Worm (Caenorhabditis elegans) whole organism, late embryonic: Measurements from ENCODE around the gene str-9.
"Not testable (repeated sequence)": the region's sequence is repeated elsewhere in the genome, so short reads cannot be mapped to it uniquely, and the experiment has no call there.

Experiments used
- C38D4.7 ChIP-seq: fragments of 200-800 bp; sonication (Bioruptor generic); optimal IDR thresholded peaks from 2 replicates; lab custom pipeline; 2018; ENCODE audit warnings: mild to moderate bottlenecking, missing genetic modification characterization, moderate library complexity, missing compliant biosample characterization
- K09A11.1 ChIP-seq: sonication (generic microtip); optimal IDR thresholded peaks from 2 replicates; lab custom pipeline; 2017; ENCODE audit warnings: antibody characterized with exemption, mild to moderate bottlenecking, missing genetic modification characterization, missing compliant biosample characterization; ENCODE audit not compliant: insufficient read depth
- T23F11.4 ChIP-seq: fragments of 200-800 bp; sonication (Bioruptor generic); optimal IDR thresholded peaks from 2 replicates; lab custom pipeline; 2018; ENCODE audit warnings: mild to moderate bottlenecking, missing genetic modification characterization, missing compliant biosample characterization
- ahr-1 ChIP-seq: sonication (generic microtip); optimal IDR thresholded peaks from 2 replicates; lab custom pipeline; 2016; ENCODE audit warnings: missing genetic modification characterization, missing compliant biosample characterization
- ceh-19 ChIP-seq: fragments of 200-800 bp; sonication (Bioruptor generic); optimal IDR thresholded peaks from 2 replicates; lab custom pipeline; 2018; ENCODE audit warnings: mild to moderate bottlenecking, missing genetic modification characterization, missing compliant biosample characterization
- ceh-22 ChIP-seq: sonication (generic microtip); optimal IDR thresholded peaks from 2 replicates; lab custom pipeline; 2017; ENCODE audit warnings: missing biosample characterization, missing genetic modification characterization
- ceh-31 ChIP-seq: sonication (generic microtip); optimal IDR thresholded peaks from 2 replicates; lab custom pipeline; 2016; ENCODE audit warnings: missing genetic modification characterization, missing compliant biosample characterization
- ceh-48 ChIP-seq: sonication (generic microtip); optimal IDR thresholded peaks from 2 replicates; lab custom pipeline; 2016; ENCODE audit warnings: missing genetic modification characterization, inconsistent platforms, missing compliant biosample characterization
- ceh-6 ChIP-seq: fragments of 200-800 bp; sonication (Bioruptor generic); optimal IDR thresholded peaks from 2 replicates; lab custom pipeline; 2018; ENCODE audit warnings: mild to moderate bottlenecking, missing genetic modification characterization, missing compliant biosample characterization
- ceh-9 ChIP-seq: sonication (generic microtip); optimal IDR thresholded peaks from 2 replicates; lab custom pipeline; 2016; ENCODE audit warnings: mild to moderate bottlenecking, missing genetic modification characterization, inconsistent platforms, missing compliant biosample characterization
- dmd-4 ChIP-seq: sonication (generic microtip); optimal IDR thresholded peaks from 2 replicates; lab custom pipeline; 2016; ENCODE audit warnings: borderline replicate concordance, missing genetic modification characterization, missing compliant biosample characterization
- elt-4 ChIP-seq: sonication (generic microtip); optimal IDR thresholded peaks from 2 replicates; lab custom pipeline; 2016; ENCODE audit warnings: missing genetic modification characterization, missing compliant biosample characterization
- hlh-13 ChIP-seq: fragments of 200-800 bp; sonication (Bioruptor generic); optimal IDR thresholded peaks from 2 replicates; lab custom pipeline; 2018; ENCODE audit warnings: mild to moderate bottlenecking, missing genetic modification characterization, missing compliant biosample characterization
- hlh-15 ChIP-seq: sonication (generic microtip); optimal IDR thresholded peaks from 2 replicates; lab custom pipeline; 2016; ENCODE audit warnings: missing genetic modification characterization, missing compliant biosample characterization
- hlh-8 ChIP-seq: sonication (generic microtip); optimal IDR thresholded peaks from 2 replicates; lab custom pipeline; 2016; ENCODE audit warnings: missing genotype, missing genetic modification characterization, missing compliant biosample characterization
- lim-6 ChIP-seq: sonication (generic microtip); optimal IDR thresholded peaks from 2 replicates; lab custom pipeline; 2016; ENCODE audit warnings: missing genetic modification characterization, missing compliant biosample characterization
- nhr-11 ChIP-seq: fragments of 150-350 bp; optimal IDR thresholded peaks from 2 replicates; lab custom pipeline; 2014; ENCODE audit warnings: missing biosample characterization, missing genetic modification characterization
- pqm-1 ChIP-seq: sonication (generic microtip); optimal IDR thresholded peaks from 2 replicates; lab custom pipeline; 2016; ENCODE audit warnings: missing genetic modification characterization, missing compliant biosample characterization
- pros-1 ChIP-seq: fragments of 150-350 bp; optimal IDR thresholded peaks from 2 replicates; lab custom pipeline; 2014; ENCODE audit warnings: missing biosample characterization, missing genetic modification reagents, missing genetic modification characterization
- ref-2 ChIP-seq: sonication (generic microtip); optimal IDR thresholded peaks from 2 replicates; lab custom pipeline; 2016; ENCODE audit warnings: missing genetic modification characterization, missing compliant biosample characterization
- sox-2 ChIP-seq: fragments of 200-800 bp; sonication (Bioruptor generic); IDR thresholded peaks from 2 replicates; pipeline ENCODE4 v1.3.6; 2022; ENCODE audit warnings: missing genetic modification reagents, missing genetic modification characterization, missing compliant biosample characterization
- ttx-3 ChIP-seq: sonication (generic microtip); optimal IDR thresholded peaks from 2 replicates; lab custom pipeline; 2016; ENCODE audit warnings: missing genetic modification reagents, missing genetic modification characterization, missing compliant biosample characterization
- unc-55 ChIP-seq: sonication (generic microtip); optimal IDR thresholded peaks from 2 replicates; lab custom pipeline; 2017; ENCODE audit warnings: missing biosample characterization, missing genetic modification reagents, missing genetic modification characterization
- unc-86 ChIP-seq: sonication (generic microtip); optimal IDR thresholded peaks from 2 replicates; lab custom pipeline; 2016; ENCODE audit warnings: missing genetic modification characterization, missing compliant biosample characterization
- zip-5 ChIP-seq: sonication (generic microtip); optimal IDR thresholded peaks from 2 replicates; lab custom pipeline; 2016; ENCODE audit warnings: missing genetic modification characterization, missing compliant biosample characterization

str-9 gene

DNA sequence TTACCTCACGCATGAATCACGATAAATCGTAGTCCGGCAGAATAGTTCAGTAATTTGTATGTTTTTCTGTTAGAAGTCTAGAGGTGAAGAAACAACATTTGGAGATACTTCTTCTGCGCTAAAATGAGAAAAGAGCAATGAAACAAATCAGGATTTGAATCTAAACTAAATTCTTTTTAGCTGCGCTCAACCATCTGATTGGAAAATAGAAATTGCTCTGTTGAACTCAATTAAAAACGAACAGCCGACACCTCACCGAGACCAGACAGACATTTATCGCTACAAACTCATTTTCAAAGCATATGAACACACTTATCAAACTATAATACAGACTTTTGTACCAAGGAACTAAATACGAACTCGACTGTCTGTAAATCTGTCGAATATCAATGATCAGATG is 44.1 kb downstream of the str-9 start, which contains the start of gene T26E4.9:
TSS of gene T26E4.9 (minus strand) at position 101 of the 400 bp plus-strand sequence.
- not testable (repeated sequence) for TF ChIP-seq lim-6; pqm-1 (tag; lab: Kevin White, UChicago); ahr-1 (tag; lab: Kevin White, UChicago)

DNA sequence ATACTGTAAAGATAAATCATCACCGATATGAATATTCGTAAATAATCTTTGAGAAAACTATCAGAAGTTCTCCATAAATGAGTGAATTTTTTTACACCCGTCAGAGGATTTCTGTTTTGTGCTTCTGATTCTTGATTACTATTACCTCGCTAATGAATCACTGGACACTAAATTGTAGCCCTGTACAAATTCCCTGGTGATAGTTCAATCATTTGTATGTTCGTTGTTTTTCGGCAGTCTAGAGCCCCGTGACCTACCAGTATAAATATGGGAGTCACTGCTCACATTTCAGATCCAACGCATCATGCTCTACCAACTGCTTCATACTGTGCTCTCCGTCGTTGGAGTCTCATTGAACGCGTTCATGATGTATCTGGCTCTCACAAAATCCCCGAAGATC is 44.5 kb downstream of the str-9 start, which contains the start of gene srd-27:
TSS of gene srd-27 (plus strand) at position 301 of the 400 bp plus-strand sequence.
- not testable (repeated sequence) for TF ChIP-seq elt-4 (tag; lab: Kevin White, UChicago); ttx-3 (tag; lab: Kevin White, UChicago); sox-2 (GFP tag; lab: Robert Waterston, UW)

DNA sequence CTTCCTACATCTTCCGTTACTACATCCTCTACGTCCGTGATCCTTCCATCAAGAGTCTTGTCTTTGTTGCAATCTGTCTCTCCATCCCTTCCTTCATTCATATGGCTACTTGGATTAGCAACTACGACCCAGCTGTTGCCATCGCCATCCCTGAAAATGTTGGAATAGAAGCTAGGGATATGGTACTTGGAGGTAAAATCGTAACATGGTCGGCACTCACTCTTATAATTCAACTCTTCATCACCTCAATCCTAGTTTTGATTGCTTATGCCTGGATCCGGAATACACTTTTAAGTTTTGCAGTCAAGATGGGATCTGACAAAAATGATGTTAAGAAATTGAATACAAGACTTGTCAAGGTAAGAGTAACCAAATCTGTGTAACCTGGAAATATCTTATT is 45.2 kb downstream of the str-9 start, which contains the start of gene T26E4.18:
TSS of gene T26E4.18 (minus strand) at position 101 of the 400 bp plus-strand sequence.
- not testable (repeated sequence) for TF ChIP-seq ref-2, ceh-48, ahr-1 (tag; lab: Kevin White, UChicago)

DNA sequence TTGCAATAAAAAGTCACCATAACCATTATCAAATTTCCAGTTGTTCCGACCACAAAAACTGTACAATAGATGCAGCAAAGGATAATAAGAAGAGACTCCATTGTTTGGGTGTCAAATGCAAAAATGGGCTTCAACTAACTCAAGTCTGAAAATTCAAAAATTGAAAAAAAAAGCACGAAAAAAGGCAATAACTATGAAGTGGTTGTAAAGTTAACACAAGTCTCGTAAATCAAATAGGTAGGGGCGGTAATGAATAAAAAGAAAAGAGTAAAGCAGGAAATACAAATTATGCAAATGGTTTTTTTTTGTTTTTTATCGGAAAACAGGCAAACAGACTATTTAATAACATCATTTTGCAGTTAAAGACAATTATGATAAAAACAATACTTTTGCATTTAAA is 48.9 kb downstream of the str-9 start, which contains the start of gene srsx-38:
TSS of gene srsx-38 (minus strand) at position 101 of the 400 bp plus-strand sequence.
- not testable (repeated sequence) for TF ChIP-seq pros-1, unc-86, pqm-1 (tag; lab: Kevin White, UChicago)

DNA sequence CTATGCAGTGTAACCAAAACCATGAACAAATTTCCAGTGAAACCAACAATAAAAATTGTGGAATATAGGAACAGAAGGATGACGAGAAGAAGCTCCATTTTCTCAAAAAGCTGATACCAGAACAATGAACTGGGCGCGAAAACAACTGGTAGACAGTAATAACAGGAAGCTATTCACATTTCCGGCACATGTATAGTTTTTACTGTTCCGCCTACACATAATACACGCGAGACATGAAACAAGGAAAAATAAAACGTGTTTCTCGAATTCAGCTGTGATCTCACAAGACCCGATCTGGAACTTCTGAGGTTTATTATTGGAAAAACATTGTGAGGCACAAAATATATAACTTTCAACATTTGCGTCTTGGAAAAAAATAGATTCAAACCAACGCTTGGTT is 51.0 kb downstream of the str-9 start, which contains the start of gene srsx-36:
TSS of gene srsx-36 (minus strand) at position 101 of the 400 bp plus-strand sequence.
- TF ChIP-seq unc-86 (tag; lab: Kevin White, UChicago), result no peak
- no peak for TF ChIP-seq ceh-48 (tag; lab: Kevin White, UChicago)
- TF ChIP-seq zip-5, result no peak
- no peak for TF ChIP-seq dmd-4 (tag; lab: Kevin White, UChicago)
- TF ChIP-seq ceh-22 (tag; lab: Kevin White, UChicago), result no peak
- TF ChIP-seq unc-55, result no peak
- TF ChIP-seq pqm-1 (tag; lab: Kevin White, UChicago), result no peak
- no peak for TF ChIP-seq K09A11.1 (tag; lab: Kevin White, UChicago)
- TF ChIP-seq nhr-11 (tag; lab: Kevin White, UChicago), result no peak
- TF ChIP-seq ceh-9 (tag; lab: Kevin White, UChicago), result no peak
- TF ChIP-seq C38D4.7 (GFP tag; lab: Kevin White, UChicago), result no peak
- TF ChIP-seq ceh-6, result no peak
- no peak for TF ChIP-seq hlh-13 (GFP tag; lab: Kevin White, UChicago)
- no peak for TF ChIP-seq ceh-31 (tag; lab: Kevin White, UChicago)
- no peak for TF ChIP-seq hlh-15 (tag; lab: Kevin White, UChicago)
- no peak for TF ChIP-seq ceh-19 (GFP tag; lab: Kevin White, UChicago)
- TF ChIP-seq hlh-8, result no peak
- TF ChIP-seq T23F11.4 (GFP tag; lab: Kevin White, UChicago), result no peak
